Worm (Caenorhabditis elegans): ENCODE results near the gene R03G8.1.

Gene R03G8.1

DNA sequence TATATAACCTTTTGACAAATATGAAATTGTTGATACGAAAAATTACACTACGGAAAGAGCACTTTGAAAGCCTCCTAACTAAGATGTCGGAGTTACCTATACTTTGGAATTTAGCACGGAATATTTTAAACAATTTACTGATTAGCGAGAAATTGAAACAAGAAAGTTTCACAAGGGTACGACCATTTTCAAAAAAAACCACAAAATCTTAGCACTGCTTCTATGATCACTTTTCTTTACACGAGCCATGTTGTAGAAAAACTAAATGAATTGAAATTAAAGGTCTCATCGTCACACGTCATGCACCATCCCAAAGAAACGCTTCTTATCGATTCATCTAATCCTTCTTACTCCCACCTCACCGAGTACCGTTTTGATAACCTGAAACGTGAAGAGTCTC, 50.4 kb downstream of the R03G8.1 start, which contains the start of gene F09A5.2:
Gene F09A5.2 (plus strand): TSS at position 301 of the 400 bp plus-strand sequence.
- no peak for TF ChIP-seq arid-1 (GFP tag; conservative IDR thresholded peaks at IDR 0.05)
- TF ChIP-seq F49E8.2 (tag; optimal IDR thresholded peaks at IDR 0.05; ENCODE audit: borderline replicate concordance): no peak
- no peak for TF ChIP-seq madf-5 (GFP tag; IDR thresholded peaks at IDR 0.05)
- TF ChIP-seq zfp-3 (GFP tag; conservative IDR thresholded peaks at IDR 0.05): no peak
- no peak for TF ChIP-seq sdz-12 (GFP tag; optimal IDR thresholded peaks at IDR 0.05)
- no peak for TF ChIP-seq lin-38 (GFP tag; IDR thresholded peaks at IDR 0.05)
- no peak for TF ChIP-seq ZK546.5 (tag; optimal IDR thresholded peaks at IDR 0.05)
- TF ChIP-seq spr-3 (GFP tag; optimal IDR thresholded peaks at IDR 0.05): no peak
- TF ChIP-seq attf-4 (tag; optimal IDR thresholded peaks at IDR 0.05): no peak
- TF ChIP-seq dmd-8 (GFP tag; IDR thresholded peaks at IDR 0.05): no peak
- TF ChIP-seq saeg-2 (GFP tag; IDR thresholded peaks at IDR 0.05): no peak
- TF ChIP-seq nhr-11 (tag; optimal IDR thresholded peaks at IDR 0.05): no peak
- TF ChIP-seq Y48G9A.11 (GFP tag; IDR thresholded peaks at IDR 0.05): no peak
- no peak for TF ChIP-seq nhr-28 (tag; optimal IDR thresholded peaks at IDR 0.05)
- TF ChIP-seq pha-4 (GFP tag; IDR thresholded peaks at IDR 0.05): no peak
- TF ChIP-seq pha-4 (tag; optimal IDR thresholded peaks at IDR 0.05): no peak
- no peak for TF ChIP-seq egl-27 (tag; optimal IDR thresholded peaks at IDR 0.05)

Measured in whole organism, L4 larva.